Worm (Caenorhabditis elegans) whole organism, dauer: ENCODE results near the gene set-15.

Experiments
- unc-62 ChIP-seq: sonication (generic microtip); optimal IDR thresholded peaks from 2 replicates; lab custom pipeline; 2017; ENCODE audit warnings: missing biosample characterization, missing genetic modification reagents, missing genetic modification characterization

set-15 gene

DNA sequence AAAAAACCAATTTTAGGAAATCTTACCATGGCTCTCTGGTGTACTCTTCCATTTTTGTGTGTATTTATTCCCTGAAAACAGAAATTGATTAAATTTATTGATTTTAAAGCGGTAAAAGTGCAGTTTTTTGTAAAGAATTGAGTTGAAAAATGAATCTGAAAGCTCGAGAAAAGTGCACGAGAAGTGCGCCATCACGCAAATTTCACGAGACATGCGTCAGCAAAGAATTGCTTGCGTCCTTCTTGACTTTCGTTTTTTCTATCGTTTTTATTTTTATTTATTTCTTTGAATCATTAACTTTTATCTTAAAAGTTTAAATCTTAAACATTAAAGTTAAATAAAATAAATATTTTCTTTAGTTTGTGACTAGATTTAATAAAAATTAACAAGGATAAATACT lies 34.6 kb downstream of the set-15 start, which contains the start of gene timm-17B.1:
timm-17B.1 (minus strand) TSS at position 71 of the 400 bp plus-strand sequence.
- no peak for TF ChIP-seq unc-62

- TF ChIP-seq unc-62: no peak
Measured at ce11 chrIV:4744167-4744566, 35.9 kb downstream of the set-15 start, which contains the start of gene hoe-1. Gene hoe-1, minus strand, starts transcription at chrIV:4744267.

ce11 chrIV:4742480-4742879 lies 37.5 kb downstream of the set-15 start:
- TF ChIP-seq unc-62: no peak

- TF ChIP-seq unc-62: no peak
Measured at ce11 chrIV:4737258-4737657, 42.8 kb downstream of the set-15 start, which contains the start of gene fbxb-78. Gene fbxb-78, plus strand, starts transcription at chrIV:4737558.
